Fruit fly (Drosophila melanogaster) whole organism, prepupa: ENCODE measurements around the gene AlkB.

Experiments
- CG10631 ChIP-seq: fragments of 200-800 bp; sonication (Bioruptor generic); optimal IDR thresholded peaks from 2 replicates; lab custom pipeline; 2016; ENCODE audit warnings: missing biosample characterization, missing genetic modification characterization
- CG10669 ChIP-seq: fragments of 200-800 bp; sonication (Bioruptor generic); optimal IDR thresholded peaks from 3 replicates; lab custom pipeline; 2018; ENCODE audit warnings: missing biosample characterization, mild to moderate bottlenecking, missing genetic modification characterization, moderate library complexity
- CG11294 ChIP-seq: fragments of 200-800 bp; sonication (Bioruptor generic); IDR thresholded peaks from 2 replicates; pipeline ENCODE4 v1.3.6; 2022; ENCODE audit warnings: missing biosample characterization, missing genetic modification characterization
- CG15336 ChIP-seq: fragments of 200-800 bp; sonication (Bioruptor generic); IDR thresholded peaks from 2 replicates; pipeline ENCODE4 v1.3.6; 2022; ENCODE audit warnings: missing biosample characterization, missing genetic modification characterization
- CG1621 ChIP-seq: fragments of 200-800 bp; sonication (Bioruptor generic); optimal IDR thresholded peaks from 3 replicates; lab custom pipeline; 2018; ENCODE audit warnings: missing biosample characterization, mild to moderate bottlenecking, missing genetic modification characterization
- CG3032 ChIP-seq: fragments of 200-800 bp; optimal IDR thresholded peaks from 2 replicates; lab custom pipeline; 2019; ENCODE audit warnings: missing biosample characterization, mild to moderate bottlenecking, missing genetic modification characterization, moderate library complexity
- CG31627 ChIP-seq: fragments of 200-800 bp; sonication (Bioruptor generic); optimal IDR thresholded peaks from 3 replicates; lab custom pipeline; 2016; ENCODE audit warnings: missing biosample characterization, missing genetic modification characterization
- CG32006 ChIP-seq: fragments of 200-800 bp; sonication (Bioruptor generic); optimal IDR thresholded peaks from 3 replicates; lab custom pipeline; 2017; ENCODE audit warnings: missing biosample characterization, mild to moderate bottlenecking, missing genetic modification characterization
- CG34406 ChIP-seq: fragments of 200-800 bp; sonication (Bioruptor generic); optimal IDR thresholded peaks from 3 replicates; lab custom pipeline; 2016; ENCODE audit warnings: missing biosample characterization, missing genetic modification characterization
- CG3919 ChIP-seq: fragments of 200-800 bp; sonication (Bioruptor generic); optimal IDR thresholded peaks from 3 replicates; lab custom pipeline; 2016; ENCODE audit warnings: missing biosample characterization, missing genetic modification characterization
- CG4318 ChIP-seq: fragments of 200-800 bp; sonication (Bioruptor generic); optimal IDR thresholded peaks from 3 replicates; lab custom pipeline; 2017; ENCODE audit warnings: missing biosample characterization, mild to moderate bottlenecking, missing genetic modification characterization
- CG6276 ChIP-seq: fragments of 200-800 bp; sonication (Bioruptor generic); optimal IDR thresholded peaks from 2 replicates; lab custom pipeline; 2017; ENCODE audit warnings: missing biosample characterization, mild to moderate bottlenecking, missing genetic modification characterization
- CG6792 ChIP-seq: fragments of 200-800 bp; sonication (Bioruptor generic); optimal IDR thresholded peaks from 3 replicates; lab custom pipeline; 2016; ENCODE audit warnings: missing biosample characterization, missing genetic modification characterization
- CG6808 ChIP-seq: fragments of 200-800 bp; sonication (Bioruptor generic); optimal IDR thresholded peaks from 3 replicates; lab custom pipeline; 2017; ENCODE audit warnings: missing biosample characterization, missing genetic modification characterization, mild to moderate bottlenecking, moderate library complexity, missing genetic modification reagents
- CG7368 ChIP-seq: fragments of 200-800 bp; sonication (Bioruptor generic); optimal IDR thresholded peaks from 3 replicates; lab custom pipeline; 2016; ENCODE audit warnings: missing biosample characterization, missing genetic modification characterization
- CG8119 ChIP-seq: fragments of 200-800 bp; sonication (Bioruptor generic); IDR thresholded peaks from 3 replicates; pipeline ENCODE4 v1.3.6; 2022; ENCODE audit warnings: missing biosample characterization, missing genetic modification characterization
- CG8319 ChIP-seq: fragments of 200-800 bp; sonication (Bioruptor generic); optimal IDR thresholded peaks from 3 replicates; lab custom pipeline; 2016; ENCODE audit warnings: missing biosample characterization, missing genetic modification characterization
- CG9139 ChIP-seq: fragments of 200-800 bp; sonication (Bioruptor generic); optimal IDR thresholded peaks from 3 replicates; lab custom pipeline; 2017; ENCODE audit warnings: missing biosample characterization, mild to moderate bottlenecking, missing genetic modification characterization
- Eip75B ChIP-seq: fragments of 200-800 bp; sonication (Bioruptor generic); optimal IDR thresholded peaks from 3 replicates; lab custom pipeline; 2016; ENCODE audit warnings: missing biosample characterization, missing genetic modification characterization
- Eip78C ChIP-seq: fragments of 200-800 bp; sonication (Bioruptor generic); peaks from one replicate; lab custom pipeline; 2016; ENCODE audit warnings: missing biosample characterization, missing genetic modification characterization
- Eip93F ChIP-seq: fragments of 200-800 bp; sonication (Bioruptor generic); optimal IDR thresholded peaks from 2 replicates; lab custom pipeline; 2016; ENCODE audit warnings: missing biosample characterization, mild to moderate bottlenecking, missing genetic modification characterization
- Ets21C ChIP-seq: fragments of 200-800 bp; sonication (Bioruptor generic); optimal IDR thresholded peaks from 3 replicates; lab custom pipeline; 2016; ENCODE audit warnings: missing biosample characterization, missing genetic modification characterization
- Ets96B ChIP-seq: fragments of 200-800 bp; optimal IDR thresholded peaks from 2 replicates; lab custom pipeline; 2019; ENCODE audit warnings: missing biosample characterization, mild to moderate bottlenecking, missing genetic modification characterization, moderate library complexity
- Gug ChIP-seq: fragments of 200-800 bp; sonication (Bioruptor generic); IDR thresholded peaks from 2 replicates; pipeline ENCODE4 v1.3.6; 2022; ENCODE audit warnings: missing biosample characterization, missing genetic modification characterization
- Hr38 ChIP-seq: sonication (Bioruptor generic); optimal IDR thresholded peaks from 2 replicates; lab custom pipeline; 2016; ENCODE audit warnings: missing biosample characterization, missing genetic modification characterization
- Hr39 ChIP-seq: fragments of 200-800 bp; sonication (Bioruptor generic); optimal IDR thresholded peaks from 2 replicates; lab custom pipeline; 2016; ENCODE audit warnings: missing biosample characterization, missing genetic modification characterization
- Lpt ChIP-seq: fragments of 200-800 bp; sonication (Bioruptor generic); optimal IDR thresholded peaks from 3 replicates; lab custom pipeline; 2016; ENCODE audit warnings: missing biosample characterization, missing genetic modification characterization
- Sox102F ChIP-seq: fragments of 200-800 bp; sonication (Bioruptor generic); optimal IDR thresholded peaks from 2 replicates; lab custom pipeline; 2016; ENCODE audit warnings: missing biosample characterization, mild to moderate bottlenecking, missing genetic modification characterization
- Sox14 ChIP-seq: fragments of 200-800 bp; sonication (Bioruptor generic); optimal IDR thresholded peaks from 3 replicates; lab custom pipeline; 2016; ENCODE audit warnings: missing biosample characterization, missing genetic modification characterization
- Sox15 ChIP-seq: fragments of 200-800 bp; sonication (Bioruptor generic); optimal IDR thresholded peaks from 3 replicates; lab custom pipeline; 2016; ENCODE audit warnings: missing biosample characterization, missing genetic modification characterization
- achi ChIP-seq: fragments of 200-800 bp; sonication (Bioruptor generic); optimal IDR thresholded peaks from 3 replicates; lab custom pipeline; 2016; ENCODE audit warnings: missing biosample characterization, missing genetic modification characterization
- cyc ChIP-seq: fragments of 200-800 bp; sonication (Bioruptor generic); optimal IDR thresholded peaks from 3 replicates; lab custom pipeline; 2016; ENCODE audit warnings: missing biosample characterization, missing genetic modification characterization
- dac ChIP-seq: fragments of 200-800 bp; sonication (Bioruptor generic); optimal IDR thresholded peaks from 2 replicates; lab custom pipeline; 2017; ENCODE audit warnings: missing biosample characterization, mild to moderate bottlenecking, missing genetic modification characterization
- dsx ChIP-seq: fragments of 200-800 bp; optimal IDR thresholded peaks from 3 replicates; lab custom pipeline; 2019; ENCODE audit warnings: missing biosample characterization, mild to moderate bottlenecking, missing genetic modification characterization, moderate library complexity; ENCODE audit not compliant: poor library complexity, severe bottlenecking
- eg ChIP-seq: fragments of 200-800 bp; sonication (Bioruptor generic); IDR thresholded peaks from 3 replicates; pipeline ENCODE4 v1.3.6; 2022; ENCODE audit warnings: missing biosample characterization, missing genetic modification characterization
- esn ChIP-seq: fragments of 200-800 bp; sonication (Bioruptor generic); optimal IDR thresholded peaks from 2 replicates; lab custom pipeline; 2016; ENCODE audit warnings: missing biosample characterization, mild to moderate bottlenecking, missing genetic modification characterization, moderate library complexity
- fd59A ChIP-seq: fragments of 200-800 bp; sonication (Bioruptor generic); optimal IDR thresholded peaks from 2 replicates; lab custom pipeline; 2017; ENCODE audit warnings: missing biosample characterization, mild to moderate bottlenecking, missing genetic modification characterization, missing genetic modification reagents
- fd85E ChIP-seq: fragments of 200-800 bp; sonication (Bioruptor generic); optimal IDR thresholded peaks from 3 replicates; lab custom pipeline; 2016; ENCODE audit warnings: missing biosample characterization, missing genetic modification characterization
- lz ChIP-seq: fragments of 200-800 bp; sonication (Bioruptor generic); optimal IDR thresholded peaks from 3 replicates; lab custom pipeline; 2016; ENCODE audit warnings: missing biosample characterization, missing genetic modification characterization
- net ChIP-seq: fragments of 200-800 bp; sonication (Bioruptor generic); optimal IDR thresholded peaks from 3 replicates; lab custom pipeline; 2016; ENCODE audit warnings: missing biosample characterization, missing genetic modification characterization
- pdm3 ChIP-seq: fragments of 200-800 bp; sonication (Bioruptor generic); optimal IDR thresholded peaks from 3 replicates; lab custom pipeline; 2016; ENCODE audit warnings: missing biosample characterization, missing genetic modification characterization
- salr ChIP-seq, 2 experiments: fragments of 200-800 bp; sonication (Bioruptor generic); optimal IDR thresholded peaks; 3 replicates each; lab custom pipeline; 2016 to 2018; ENCODE audit warnings: missing biosample characterization in 2 of 2, missing genetic modification characterization in 2 of 2, mild to moderate bottlenecking in 1 of 2
- spab ChIP-seq: fragments of 200-800 bp; sonication (Bioruptor generic); optimal IDR thresholded peaks from 2 replicates; lab custom pipeline; 2017; ENCODE audit warnings: missing biosample characterization, mild to moderate bottlenecking, missing genetic modification characterization, missing genetic modification reagents
- svp ChIP-seq: fragments of 200-800 bp; sonication (Bioruptor generic); peaks from one replicate; lab custom pipeline; 2016; ENCODE audit warnings: missing biosample characterization, missing genetic modification characterization
- topi ChIP-seq: fragments of 200-800 bp; sonication (Bioruptor generic); optimal IDR thresholded peaks from 3 replicates; lab custom pipeline; 2016; ENCODE audit warnings: missing biosample characterization, missing genetic modification characterization
- vri ChIP-seq: fragments of 200-800 bp; sonication (Bioruptor generic); optimal IDR thresholded peaks from 3 replicates; lab custom pipeline; 2016; ENCODE audit warnings: missing biosample characterization, mild to moderate bottlenecking, missing genetic modification characterization

Gene AlkB

DNA sequence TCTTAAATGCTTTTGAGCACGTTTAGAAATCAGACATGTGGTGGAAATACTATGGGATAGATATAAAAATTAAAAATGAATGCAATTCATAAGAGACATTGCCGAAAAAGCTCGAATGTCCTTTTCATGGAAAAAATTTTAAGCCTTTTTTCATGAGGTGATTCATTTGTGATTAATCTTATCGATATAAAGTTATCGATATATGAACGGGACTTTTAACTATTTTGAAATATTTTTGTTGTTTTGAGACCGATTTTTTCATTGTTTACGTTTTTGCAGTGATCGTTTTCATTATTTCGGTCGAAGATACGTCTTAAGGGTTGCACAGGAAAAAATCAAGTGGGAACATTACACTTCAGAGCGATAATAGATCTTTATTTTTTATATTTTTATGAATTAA is at the start of gene AlkB:
Gene AlkB, minus strand, starts transcription at position 101 of the 400 bp plus-strand sequence.
- TF ChIP-seq Gug (GFP tag; lab: Robert Waterston, UW) (no peak), Ets96B (tag; lab: Kevin White, UChicago) (no peak), CG6808 (GFP tag; lab: Kevin White, UChicago) (no peak), svp (GFP tag; lab: Kevin White, UChicago) (no peak), CG11294 (GFP tag; lab: Robert Waterston, UW) (no peak), CG3032 (tag; lab: Kevin White, UChicago) (no peak), CG6276 (no peak), CG8319 (GFP tag; lab: Kevin White, UChicago) (no peak), eg (GFP tag; lab: Robert Waterston, UW) (no peak), CG31627 (no peak), cyc (GFP tag; lab: Kevin White, UChicago) (no peak), CG6792 (GFP tag; lab: Kevin White, UChicago) (no peak), CG8119 (GFP tag; lab: Robert Waterston, UW) (no peak), salr (GFP tag; optimal IDR thresholded peaks at IDR 0.05; lab: Kevin White, UChicago) (no peak), CG4318 (no peak), CG34406 (no peak), dsx (no peak)

DNA sequence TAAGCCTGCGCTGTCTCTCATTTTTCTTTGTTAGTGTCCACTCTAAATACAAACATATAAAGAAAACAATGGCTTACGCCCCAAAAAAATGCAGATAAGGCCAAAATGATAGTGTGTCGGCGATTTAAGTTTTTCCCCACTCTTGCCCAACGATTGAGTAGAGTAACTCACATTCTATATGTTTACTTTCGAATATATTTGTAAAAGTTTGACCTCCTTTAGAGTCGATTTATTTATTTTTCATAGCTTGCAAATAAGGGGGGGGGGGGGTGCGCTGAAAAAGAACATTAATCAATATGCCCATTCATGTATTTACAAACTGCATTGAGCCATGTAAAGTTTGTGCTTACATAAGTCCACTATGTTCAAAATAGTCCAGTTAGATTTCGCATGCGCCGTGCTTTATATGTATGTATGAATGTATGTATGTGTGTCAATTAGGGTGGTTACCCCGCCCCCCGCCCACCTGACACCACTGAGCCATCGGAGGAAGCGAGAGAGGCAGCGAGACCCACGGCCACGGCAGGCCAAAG is 34.5 kb upstream of the AlkB start:
- TF ChIP-seq CG4318 = no peak
- TF ChIP-seq CG15336 = no peak
- TF ChIP-seq Ets96B (tag; lab: Kevin White, UChicago) = no peak
- no peak for TF ChIP-seq net (GFP tag; lab: Kevin White, UChicago)
- TF ChIP-seq fd85E = no peak
- no peak for TF ChIP-seq vri (GFP tag; lab: Kevin White, UChicago)
- TF ChIP-seq Hr39 (GFP tag; lab: Kevin White, UChicago) = no peak
- TF ChIP-seq Lpt (GFP tag; lab: Kevin White, UChicago) = no peak
- TF ChIP-seq spab (GFP tag; lab: Kevin White, UChicago) = no peak
- TF ChIP-seq CG10669 = no peak

DNA sequence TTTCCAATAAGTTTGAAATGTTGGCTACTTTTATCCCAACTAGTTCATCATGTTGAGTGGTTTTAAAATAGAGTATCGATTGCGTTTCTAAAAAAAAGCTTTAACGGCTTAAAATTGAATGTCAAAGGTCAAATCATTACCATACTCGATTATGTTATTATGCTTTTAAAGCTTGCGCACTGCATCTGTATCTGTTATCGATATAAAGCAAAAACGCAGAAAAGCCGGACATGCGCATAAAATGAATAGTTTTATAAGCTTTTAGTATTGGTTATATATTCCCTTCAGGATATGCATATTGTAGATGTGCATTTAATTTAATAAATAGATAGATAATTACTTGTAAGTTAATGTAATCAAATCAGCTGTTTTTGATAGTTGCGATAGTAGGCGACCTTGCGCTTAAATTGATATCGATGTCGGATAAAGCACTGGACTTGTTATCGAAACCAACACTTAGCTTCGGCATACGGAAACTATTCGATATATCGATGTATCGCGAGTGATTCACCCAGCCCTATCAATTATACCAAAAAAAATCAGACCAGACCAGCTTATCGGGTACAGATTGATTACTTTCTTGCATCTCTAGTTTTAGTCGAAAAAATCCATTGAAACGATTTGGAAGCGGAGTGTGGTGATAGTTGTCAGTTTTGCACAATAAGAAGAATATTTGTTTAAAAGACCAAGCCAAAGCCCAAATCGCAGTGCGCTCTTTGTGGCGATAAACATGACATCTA is 32.5 kb upstream of the AlkB start, which contains the start of gene shi:
Gene shi, plus strand, starts transcription at position 511 of the 740 bp plus-strand sequence.
- TF ChIP-seq Ets96B (tag; lab: Kevin White, UChicago) = no peak
- no peak for TF ChIP-seq CG1621 (tag; lab: Kevin White, UChicago)
- TF ChIP-seq CG6792 (GFP tag; lab: Kevin White, UChicago) = no peak
- no peak for TF ChIP-seq net (GFP tag; lab: Kevin White, UChicago)
- peak; percentile 6 for TF ChIP-seq lz (GFP tag; lab: Kevin White, UChicago)
- no peak for TF ChIP-seq fd85E
- no peak for TF ChIP-seq spab (GFP tag; lab: Kevin White, UChicago)
- TF ChIP-seq pdm3 = no peak
- TF ChIP-seq Ets21C (GFP tag; lab: Kevin White, UChicago) = no peak
- TF ChIP-seq CG8319 (GFP tag; lab: Kevin White, UChicago) = no peak
- no peak for TF ChIP-seq CG9139 (GFP tag; lab: Kevin White, UChicago)
- TF ChIP-seq CG6276 = no peak
- TF ChIP-seq CG7368 (GFP tag; lab: Kevin White, UChicago) = no peak
- TF ChIP-seq topi (GFP tag; lab: Kevin White, UChicago) = no peak
- no peak for TF ChIP-seq CG10669
- no peak for TF ChIP-seq dac
- no peak for TF ChIP-seq salr (GFP tag; optimal IDR thresholded peaks at IDR 0.05; lab: Kevin White, UChicago)
- no peak for TF ChIP-seq CG4318
- TF ChIP-seq Sox14 (GFP tag; lab: Kevin White, UChicago) = peak; percentile 18
- peak; percentile 15 for TF ChIP-seq CG10631 (GFP tag; lab: Kevin White, UChicago)
- no peak for TF ChIP-seq fd59A (GFP tag; lab: Kevin White, UChicago)
- no peak for TF ChIP-seq achi (GFP tag; lab: Kevin White, UChicago)
- TF ChIP-seq CG32006 (GFP tag; lab: Kevin White, UChicago) = no peak
- no peak for TF ChIP-seq CG3919 (GFP tag; lab: Kevin White, UChicago)
- TF ChIP-seq Hr38 (GFP tag; lab: Kevin White, UChicago) = no peak
- no peak for TF ChIP-seq Eip93F (GFP tag; lab: Kevin White, UChicago)
- peak; percentile 45 for TF ChIP-seq Eip78C
- no peak for TF ChIP-seq CG34406
- no peak for TF ChIP-seq cyc (GFP tag; lab: Kevin White, UChicago)
- TF ChIP-seq Gug (GFP tag; lab: Robert Waterston, UW) = no peak
- no peak for TF ChIP-seq CG6808 (GFP tag; lab: Kevin White, UChicago)
- TF ChIP-seq Eip75B (GFP tag; lab: Kevin White, UChicago) = no peak
- TF ChIP-seq esn (GFP tag; lab: Kevin White, UChicago) = peak; percentile 36
- no peak for TF ChIP-seq Sox102F (GFP tag; lab: Kevin White, UChicago)
- TF ChIP-seq Sox15 (GFP tag; lab: Kevin White, UChicago) = no peak
